Fruit fly (Drosophila melanogaster): ENCODE measurements around the gene RpL13A.

The RpL13A gene

dm6 chr3R:5632182-5632581 lies 7.9 kb downstream of the RpL13A start, which contains the start of gene CG31549 (continued):
- TF ChIP-seq Hr51 (GFP tag; optimal IDR thresholded peaks at IDR 0.05), result no peak
- no peak for TF ChIP-seq CG8478 (optimal IDR thresholded peaks at IDR 0.05)
- 0 out of 2 replicates have a peak, but pooled peaks have one; percentile 36 for TF ChIP-seq unc-4 (GFP tag; IDR thresholded peaks at IDR 0.05; ENCODE audit: partially characterized antibody)
- no peak for TF ChIP-seq p53 (GFP tag; optimal IDR thresholded peaks at IDR 0.05)
- TF ChIP-seq Tbp (GFP tag; optimal IDR thresholded peaks at IDR 0.05), result no peak
- TF ChIP-seq HHEX (GFP tag; optimal IDR thresholded peaks at IDR 0.05), result no peak
- TF ChIP-seq cad (GFP tag; optimal IDR thresholded peaks at IDR 0.05), result no peak
- TF ChIP-seq PHDP (tag; optimal IDR thresholded peaks at IDR 0.05), result no peak
- no peak for TF ChIP-seq eyg (GFP tag; optimal IDR thresholded peaks at IDR 0.05)
- TF ChIP-seq pzg (GFP tag; optimal IDR thresholded peaks at IDR 0.05), result peak; percentile 28
- no peak for TF ChIP-seq Eip74EF (GFP tag; optimal IDR thresholded peaks at IDR 0.05)
- TF ChIP-seq gsb (GFP tag; IDR thresholded peaks at IDR 0.05), result no peak
- TF ChIP-seq CG1024 (GFP tag; IDR thresholded peaks at IDR 0.05), result no peak
- no peak for TF ChIP-seq kni (GFP tag; optimal IDR thresholded peaks at IDR 0.05)
- no peak for TF ChIP-seq Ets65A (GFP tag)
- no peak for TF ChIP-seq NK7.1 (GFP tag; optimal IDR thresholded peaks at IDR 0.05)
- TF ChIP-seq ash1 (GFP tag; optimal IDR thresholded peaks at IDR 0.05), result no peak
- TF ChIP-seq CG2712 (tag; optimal IDR thresholded peaks at IDR 0.05), result no peak
- TF ChIP-seq CG17385 (GFP tag; optimal IDR thresholded peaks at IDR 0.05), result peak; percentile 86
- no peak for TF ChIP-seq row (GFP tag; IDR thresholded peaks at IDR 0.05)
- TF ChIP-seq CG6854 (GFP tag; optimal IDR thresholded peaks at IDR 0.05), result no peak
- TF ChIP-seq CG32532 (GFP tag; IDR thresholded peaks at IDR 0.05), result no peak
- TF ChIP-seq sqz (GFP tag; optimal IDR thresholded peaks at IDR 0.05), result no peak
- peak; percentile 43; the same call in 2 of the 4 replicates for TF ChIP-seq Dll (GFP tag; IDR thresholded peaks at IDR 0.05; ENCODE audit: partially characterized antibody)
- no peak for TF ChIP-seq bsh (GFP tag; optimal IDR thresholded peaks at IDR 0.05)
- no peak for TF ChIP-seq HLH54F (GFP tag; optimal IDR thresholded peaks at IDR 0.05)
- no peak for TF ChIP-seq inv (GFP tag; IDR thresholded peaks at IDR 0.05; ENCODE audit: partially characterized antibody)
- no peak for TF ChIP-seq YL-1 (GFP tag; optimal IDR thresholded peaks at IDR 0.05)
- TF ChIP-seq Hmr (GFP tag; optimal IDR thresholded peaks at IDR 0.05), result no peak
- TF ChIP-seq CG14014 (GFP tag; IDR thresholded peaks at IDR 0.05), result no peak
- no peak for TF ChIP-seq CG18619 (GFP tag; optimal IDR thresholded peaks at IDR 0.05)
- TF ChIP-seq h (optimal IDR thresholded peaks at IDR 0.05), result no peak
- no peak for TF ChIP-seq CG17568 (GFP tag; optimal IDR thresholded peaks at IDR 0.05)
- no peak for TF ChIP-seq CG12659 (GFP tag; optimal IDR thresholded peaks at IDR 0.05)
- TF ChIP-seq CG13424 (tag; optimal IDR thresholded peaks at IDR 0.05), result no peak
- TF ChIP-seq sc (optimal IDR thresholded peaks at IDR 0.05), result no peak
- no peak for TF ChIP-seq sc (GFP tag; optimal IDR thresholded peaks at IDR 0.05)
- TF ChIP-seq ap (GFP tag; IDR thresholded peaks at IDR 0.05), result no peak
- no peak for TF ChIP-seq Poxn (GFP tag; IDR thresholded peaks at IDR 0.05)
- peak; percentile 76 for TF ChIP-seq MBD-R2 (GFP tag; IDR thresholded peaks at IDR 0.05)
- no peak for TF ChIP-seq Rfx (GFP tag; IDR thresholded peaks at IDR 0.05)
- no peak for TF ChIP-seq CG2120 (GFP tag; optimal IDR thresholded peaks at IDR 0.05)
- TF ChIP-seq CG13287 (GFP tag; IDR thresholded peaks at IDR 0.05; ENCODE audit: partially characterized antibody), result peak; percentile 28; the same call in 1 of the 2 replicates
- TF ChIP-seq chn (GFP tag; optimal IDR thresholded peaks at IDR 0.05), result no peak
- TF ChIP-seq fd102C (GFP tag; optimal IDR thresholded peaks at IDR 0.05), result no peak
- TF ChIP-seq CG3847 (GFP tag; IDR thresholded peaks at IDR 0.05), result no peak
- TF ChIP-seq slou (GFP tag; optimal IDR thresholded peaks at IDR 0.05), result no peak
- TF ChIP-seq Oli (tag; optimal IDR thresholded peaks at IDR 0.05), result no peak
- TF ChIP-seq CG2875 (GFP tag; optimal IDR thresholded peaks at IDR 0.05), result no peak
- TF ChIP-seq slp2 (GFP tag; optimal IDR thresholded peaks at IDR 0.05), result no peak
- TF ChIP-seq abd-A (tag; optimal IDR thresholded peaks at IDR 0.05), result no peak
- TF ChIP-seq bigmax (GFP tag; optimal IDR thresholded peaks at IDR 0.05), result no peak

Data from whole organism, embryonic.